Worm (Caenorhabditis elegans): ENCODE data around the gene F44E5.4.

DNA sequence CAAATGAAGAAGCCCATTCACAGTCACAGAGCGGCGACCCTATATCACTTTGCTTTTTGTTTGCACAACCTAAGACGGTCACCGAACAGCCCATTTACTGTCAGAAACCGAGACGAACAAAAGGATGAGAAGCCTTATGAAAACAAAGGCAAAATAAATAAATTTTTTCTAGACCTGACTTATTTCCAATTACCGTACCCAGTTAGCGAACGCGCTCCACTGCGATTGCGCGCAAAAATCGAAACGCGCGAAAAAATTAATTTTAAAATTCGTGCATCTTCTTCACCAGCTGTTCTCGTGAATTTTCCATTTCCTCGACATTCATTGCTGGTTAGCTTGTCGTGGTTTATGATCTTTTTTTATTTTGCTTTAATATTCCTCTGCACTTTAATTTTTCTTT is 23.4 kb upstream of the F44E5.4 start, which contains the start of gene F43G6.16:
- no peak for TF ChIP-seq hmbx-1 (tag; optimal IDR thresholded peaks at IDR 0.05)
- TF ChIP-seq scrt-1 (GFP tag; IDR thresholded peaks at IDR 0.05), result no peak
